Fruit fly (Drosophila melanogaster) whole organism, embryonic: ENCODE measurements around the gene bora.

Experiments
- CG12071 ChIP-seq: fragments of 200-800 bp; sonication (Bioruptor generic); optimal IDR thresholded peaks from 3 replicates; lab custom pipeline; 2018; ENCODE audit warnings: missing biosample characterization, mild to moderate bottlenecking, missing genetic modification characterization
- CG7987 ChIP-seq: fragments of 200-800 bp; sonication (Bioruptor generic); optimal IDR thresholded peaks from 2 replicates; lab custom pipeline; 2018; ENCODE audit warnings: missing biosample characterization, mild to moderate bottlenecking, missing genetic modification characterization, moderate library complexity
- Dfd ChIP-seq, 2 experiments: fragments of >200 bp; optimal IDR thresholded peaks; 2 replicates each; lab custom pipeline; 2017; ENCODE audit warnings: missing biosample characterization in 2 of 2, missing genetic modification characterization in 2 of 2
- HLH54F ChIP-seq: fragments of 200-800 bp; sonication (Bioruptor generic); optimal IDR thresholded peaks from 3 replicates; lab custom pipeline; 2016; ENCODE audit warnings: missing biosample characterization, missing genetic modification characterization
- Mrtf ChIP-seq: fragments of 200-800 bp; sonication (Bioruptor generic); IDR thresholded peaks from 3 replicates; pipeline ENCODE4 v1.3.6; 2022; ENCODE audit warnings: missing biosample characterization, missing genetic modification characterization
- caup ChIP-seq: fragments of 200-800 bp; sonication (Bioruptor generic); optimal IDR thresholded peaks from 3 replicates; lab custom pipeline; 2017; ENCODE audit warnings: missing biosample characterization, mild to moderate bottlenecking, missing genetic modification characterization, moderate library complexity; ENCODE audit not compliant: severe bottlenecking
- ftz-f1 ChIP-seq: fragments of 200-800 bp; sonication (Bioruptor generic); optimal IDR thresholded peaks from 2 replicates; lab custom pipeline; 2016; ENCODE audit warnings: missing biosample characterization, missing genetic modification characterization
- insv ChIP-seq, 2 experiments: fragments of 200-800 bp; sonication (Bioruptor generic); optimal IDR thresholded peaks; 3 replicates each; lab custom pipeline; 2016 to 2018; ENCODE audit warnings: missing biosample characterization in 2 of 2, missing genetic modification characterization in 2 of 2
- pho ChIP-seq: fragments of 200-800 bp; sonication (Bioruptor generic); optimal IDR thresholded peaks from 2 replicates; lab custom pipeline; 2016; ENCODE audit warnings: missing biosample characterization, missing genetic modification characterization
- seq ChIP-seq: fragments of 200-800 bp; sonication (Bioruptor generic); IDR thresholded peaks from 2 replicates; pipeline ENCODE4 v1.3.6; 2022; ENCODE audit warnings: missing biosample characterization, missing genetic modification characterization
- wek ChIP-seq: fragments of 200-800 bp; sonication (Bioruptor generic); optimal IDR thresholded peaks from 3 replicates; lab custom pipeline; 2018; ENCODE audit warnings: missing biosample characterization, mild to moderate bottlenecking, missing genetic modification characterization, moderate library complexity

DNA sequence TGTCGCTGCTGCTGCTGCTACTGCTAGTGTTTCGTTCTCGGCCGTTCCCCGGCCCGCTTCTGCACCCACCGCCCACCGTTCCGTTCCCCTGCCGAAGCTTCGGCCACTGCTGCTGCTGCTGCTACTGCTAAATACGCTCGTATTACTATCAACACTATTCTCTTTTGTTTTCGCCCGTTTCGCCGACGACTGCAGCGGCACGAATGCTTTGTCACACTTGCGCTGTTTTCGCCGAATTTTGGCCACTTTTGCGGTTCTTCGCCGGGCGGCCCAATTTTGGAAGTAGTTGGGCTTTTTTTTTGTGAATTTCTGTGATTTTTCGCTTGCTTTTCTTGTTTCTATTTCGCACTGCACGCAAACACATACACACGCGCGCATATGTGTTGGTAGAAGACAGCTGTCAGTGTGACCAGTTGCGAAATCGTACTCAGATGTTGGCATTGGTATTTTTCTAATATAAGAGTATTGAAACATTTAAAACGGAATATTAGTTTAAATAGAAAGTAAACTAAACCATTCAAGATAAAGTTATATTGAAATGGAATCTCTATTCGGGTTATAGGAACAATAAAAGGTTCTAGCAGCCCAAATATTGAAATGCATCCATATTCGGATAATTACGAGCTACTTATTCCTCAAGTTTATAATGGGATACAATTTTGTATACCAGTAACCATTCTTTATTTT lies 614 bp upstream of the bora start, which contains the start of gene not:
- TF ChIP-seq pho (GFP tag; lab: Kevin White, UChicago) (no peak), caup (GFP tag; lab: Kevin White, UChicago) (no peak), Mrtf (GFP tag; lab: Robert Waterston, UW) (no peak), CG12071 (GFP tag; lab: Kevin White, UChicago) (no peak), wek (GFP tag; lab: Kevin White, UChicago) (no peak), ftz-f1 (GFP tag; lab: Kevin White, UChicago) (no peak), Dfd (GFP tag; optimal IDR thresholded peaks at IDR 0.05; lab: Kevin White, UChicago) (no peak), CG7987 (no peak), HLH54F (GFP tag; lab: Kevin White, UChicago) (no peak), insv (GFP tag; optimal IDR thresholded peaks at IDR 0.05; lab: Kevin White, UChicago) (no peak), seq (no peak)
